Worm (Caenorhabditis elegans) whole organism, young adult: Measurements from ENCODE around the gene gpa-3.

Experiments
- B0019.2 ChIP-seq: fragments of 200-800 bp; sonication (Bioruptor generic); conservative IDR thresholded peaks from 2 replicates; pipeline ENCODE4 v1.3.6; 2022; ENCODE audit warnings: missing genetic modification reagents, missing genetic modification characterization, missing compliant biosample characterization
- C06A6.2 ChIP-seq: fragments of 200-800 bp; sonication (Bioruptor generic); conservative IDR thresholded peaks from 2 replicates; pipeline ENCODE4 v1.3.6; 2022; ENCODE audit warnings: missing genetic modification characterization, missing compliant biosample characterization
- C17E4.6 ChIP-seq: fragments of 200-800 bp; sonication (Bioruptor generic); IDR thresholded peaks from 2 replicates; pipeline ENCODE4 v1.3.6; 2022; ENCODE audit warnings: missing genetic modification reagents, missing genetic modification characterization, missing compliant biosample characterization
- D2030.7 ChIP-seq: fragments of 200-800 bp; sonication (Bioruptor generic); IDR thresholded peaks from 2 replicates; pipeline ENCODE4 v1.3.6; 2022; ENCODE audit warnings: missing genetic modification reagents, missing genetic modification characterization, missing compliant biosample characterization
- F37B4.10 ChIP-seq: fragments of 200-800 bp; sonication (Bioruptor generic); IDR thresholded peaks from 2 replicates; pipeline ENCODE4 v1.3.6; 2022; ENCODE audit warnings: missing genetic modification characterization, missing compliant biosample characterization
- F39B2.1 ChIP-seq: fragments of 200-800 bp; sonication (Bioruptor generic); IDR thresholded peaks from 2 replicates; pipeline ENCODE4 v1.3.6; 2022; ENCODE audit warnings: missing genetic modification reagents, missing genetic modification characterization, missing compliant biosample characterization
- K11D2.4 ChIP-seq: fragments of 200-800 bp; sonication (Bioruptor generic); IDR thresholded peaks from 2 replicates; pipeline ENCODE4 v1.3.6; 2022; ENCODE audit warnings: missing genetic modification reagents, missing genetic modification characterization, missing compliant biosample characterization
- Y53G8AR.9 ChIP-seq: fragments of 200-800 bp; sonication (Bioruptor generic); conservative IDR thresholded peaks from 2 replicates; pipeline ENCODE4 v1.3.6; 2022; ENCODE audit warnings: missing genetic modification reagents, missing genetic modification characterization, missing compliant biosample characterization
- Y56A3A.18 ChIP-seq: fragments of 200-800 bp; sonication (Bioruptor generic); IDR thresholded peaks from 2 replicates; pipeline ENCODE4 v1.3.6; 2022; ENCODE audit warnings: missing genetic modification reagents, missing genetic modification characterization, missing compliant biosample characterization
- Y67H2A.10 ChIP-seq: fragments of 200-800 bp; sonication (Bioruptor generic); conservative IDR thresholded peaks from 2 replicates; pipeline ENCODE4 v1.3.6; 2022; ENCODE audit warnings: missing genetic modification reagents, missing genetic modification characterization, missing compliant biosample characterization
- Y79H2A.3 ChIP-seq: fragments of 200-800 bp; sonication (Bioruptor generic); conservative IDR thresholded peaks from 2 replicates; pipeline ENCODE4 v1.3.6; 2022; ENCODE audit warnings: missing genetic modification reagents, missing genetic modification characterization, missing compliant biosample characterization
- Y95B8A.8 ChIP-seq: fragments of 200-800 bp; sonication (Bioruptor generic); IDR thresholded peaks from 2 replicates; pipeline ENCODE4 v1.3.6; 2022; ENCODE audit warnings: missing genetic modification reagents, missing genetic modification characterization, missing compliant biosample characterization
- aptf-2 ChIP-seq: fragments of 200-800 bp; sonication (Bioruptor generic); conservative IDR thresholded peaks from 2 replicates; pipeline ENCODE4 v1.3.6; 2022; ENCODE audit warnings: missing genetic modification reagents, missing genetic modification characterization, missing compliant biosample characterization
- aptf-3 ChIP-seq: fragments of 200-800 bp; sonication (Bioruptor generic); IDR thresholded peaks from 2 replicates; pipeline ENCODE4 v1.3.6; 2022; ENCODE audit warnings: missing genetic modification characterization, missing compliant biosample characterization
- attf-3 ChIP-seq: fragments of 200-800 bp; sonication (Bioruptor generic); conservative IDR thresholded peaks from 2 replicates; pipeline ENCODE4 v1.3.6; 2022; ENCODE audit warnings: missing genetic modification reagents, missing genetic modification characterization, missing compliant biosample characterization
- attf-6 ChIP-seq: fragments of 200-800 bp; sonication (Bioruptor generic); IDR thresholded peaks from 2 replicates; pipeline ENCODE4 v1.3.6; 2022; ENCODE audit warnings: missing genetic modification reagents, missing genetic modification characterization, missing compliant biosample characterization
- cebp-2 ChIP-seq: fragments of 200-800 bp; sonication (Bioruptor generic); IDR thresholded peaks from 2 replicates; pipeline ENCODE4 v1.3.6; 2022; ENCODE audit warnings: missing genetic modification characterization, missing compliant biosample characterization
- ceh-100 ChIP-seq: fragments of 200-800 bp; sonication (Bioruptor generic); IDR thresholded peaks from 2 replicates; pipeline ENCODE4 v1.3.6; 2022; ENCODE audit warnings: missing genetic modification reagents, missing genetic modification characterization, missing compliant biosample characterization
- ceh-40 ChIP-seq: fragments of 200-800 bp; sonication (Bioruptor generic); IDR thresholded peaks from 2 replicates; pipeline ENCODE4 v1.3.6; 2022; ENCODE audit warnings: missing genetic modification characterization, missing compliant biosample characterization
- ceh-58 ChIP-seq: fragments of 200-800 bp; sonication (Bioruptor generic); IDR thresholded peaks from 2 replicates; pipeline ENCODE4 v1.3.6; 2022; ENCODE audit warnings: missing genetic modification characterization, missing compliant biosample characterization
- ceh-91 ChIP-seq: fragments of 200-800 bp; sonication (Bioruptor generic); IDR thresholded peaks from 2 replicates; pipeline ENCODE4 v1.3.6; 2022; ENCODE audit warnings: missing genetic modification reagents, missing genetic modification characterization, missing compliant biosample characterization
- egl-18 ChIP-seq: fragments of 200-800 bp; sonication (Bioruptor generic); IDR thresholded peaks from 2 replicates; pipeline ENCODE4 v1.3.6; 2022; ENCODE audit warnings: missing genetic modification reagents, missing genetic modification characterization, missing compliant biosample characterization
- egl-44 ChIP-seq: fragments of 200-800 bp; sonication (Bioruptor generic); IDR thresholded peaks from 2 replicates; pipeline ENCODE4 v1.3.6; 2022; ENCODE audit warnings: missing genetic modification reagents, missing genetic modification characterization, missing compliant biosample characterization
- egrh-3 ChIP-seq: fragments of 200-800 bp; sonication (Bioruptor generic); IDR thresholded peaks from 2 replicates; pipeline ENCODE4 v1.3.6; 2022; ENCODE audit warnings: missing genetic modification reagents, missing genetic modification characterization, missing compliant biosample characterization
- ekl-4 ChIP-seq: fragments of 200-800 bp; sonication (Bioruptor generic); IDR thresholded peaks from 2 replicates; pipeline ENCODE4 v1.3.6; 2022; ENCODE audit warnings: missing genetic modification reagents, missing genetic modification characterization, missing compliant biosample characterization
- hmg-1.2 ChIP-seq: fragments of 200-800 bp; sonication (Bioruptor generic); IDR thresholded peaks from 2 replicates; pipeline ENCODE4 v1.3.6; 2022; ENCODE audit warnings: missing genetic modification reagents, missing genetic modification characterization, missing compliant biosample characterization
- hmg-20 ChIP-seq: fragments of 200-800 bp; sonication (Bioruptor generic); IDR thresholded peaks from 2 replicates; pipeline ENCODE4 v1.3.6; 2022; ENCODE audit warnings: missing genetic modification reagents, missing genetic modification characterization, missing compliant biosample characterization
- hsf-1 ChIP-seq: fragments of 200-800 bp; sonication (Bioruptor generic); IDR thresholded peaks from 2 replicates; pipeline ENCODE4 v1.3.6; 2022; ENCODE audit warnings: missing genetic modification reagents, missing genetic modification characterization, missing compliant biosample characterization
- lag-1 ChIP-seq: fragments of 200-800 bp; sonication (Bioruptor generic); IDR thresholded peaks from 2 replicates; pipeline ENCODE4 v1.3.6; 2022; ENCODE audit warnings: missing genetic modification reagents, missing genetic modification characterization, missing compliant biosample characterization
- let-526 ChIP-seq: fragments of 200-800 bp; sonication (Bioruptor generic); IDR thresholded peaks from 2 replicates; pipeline ENCODE4 v1.3.6; 2022; ENCODE audit warnings: missing genetic modification reagents, missing genetic modification characterization, missing compliant biosample characterization
- lin-26 ChIP-seq: fragments of 200-800 bp; sonication (Bioruptor generic); IDR thresholded peaks from 2 replicates; pipeline ENCODE4 v1.3.6; 2022; ENCODE audit warnings: missing genetic modification reagents, missing genetic modification characterization, missing compliant biosample characterization
- lin-40 ChIP-seq: sonication (generic microtip); optimal IDR thresholded peaks from 2 replicates; lab custom pipeline; 2016; ENCODE audit warnings: missing genetic modification characterization, mild to moderate bottlenecking, missing compliant biosample characterization, missing genotype, missing genetic modification reagents
- lir-1 ChIP-seq: fragments of 200-800 bp; sonication (Bioruptor generic); conservative IDR thresholded peaks from 2 replicates; pipeline ENCODE4 v1.3.6; 2022; ENCODE audit warnings: missing genetic modification reagents, missing genetic modification characterization, missing compliant biosample characterization
- lsl-1 ChIP-seq: fragments of 200-800 bp; sonication (Bioruptor generic); optimal IDR thresholded peaks from 2 replicates; lab custom pipeline; 2018; ENCODE audit warnings: mild to moderate bottlenecking, missing genetic modification characterization, moderate library complexity, missing compliant biosample characterization
- madf-3 ChIP-seq: fragments of 200-800 bp; sonication (Bioruptor generic); IDR thresholded peaks from 2 replicates; pipeline ENCODE4 v1.3.6; 2022; ENCODE audit warnings: missing genetic modification reagents, missing genetic modification characterization, missing compliant biosample characterization
- madf-6 ChIP-seq: fragments of 200-800 bp; sonication (Bioruptor generic); IDR thresholded peaks from 2 replicates; pipeline ENCODE4 v1.3.6; 2022; ENCODE audit warnings: missing genetic modification reagents, missing genetic modification characterization, missing compliant biosample characterization
- mcd-1 ChIP-seq: fragments of 200-800 bp; sonication (Bioruptor generic); IDR thresholded peaks from 2 replicates; pipeline ENCODE4 v1.3.6; 2022; ENCODE audit warnings: missing genetic modification reagents, missing genetic modification characterization, missing compliant biosample characterization
- mxl-1 ChIP-seq: sonication (generic microtip); optimal IDR thresholded peaks from 2 replicates; lab custom pipeline; 2016; ENCODE audit warnings: missing genetic modification characterization, missing compliant biosample characterization
- nfya-2 ChIP-seq: fragments of 200-800 bp; sonication (Bioruptor generic); IDR thresholded peaks from 2 replicates; pipeline ENCODE4 v1.3.6; 2022; ENCODE audit warnings: missing genetic modification reagents, missing genetic modification characterization, missing compliant biosample characterization
- pbrm-1 ChIP-seq: fragments of 200-800 bp; sonication (Bioruptor generic); IDR thresholded peaks from 2 replicates; pipeline ENCODE4 v1.3.6; 2022; ENCODE audit warnings: missing genetic modification reagents, missing genetic modification characterization, missing compliant biosample characterization
- rpc-1 ChIP-seq, 2 experiments: fragments of 150-350 bp in 1 of 2; sonication (generic microtip) in 1 of 2; optimal IDR thresholded peaks; 2 replicates each; lab custom pipeline; 2014 to 2018; ENCODE audit warnings: missing biosample characterization in 1 of 2, missing genetic modification characterization in 1 of 2, missing genetic modification reagents in 1 of 2, missing genotype in 1 of 2
- xnd-1 ChIP-seq: sonication (generic microtip); optimal IDR thresholded peaks from 2 replicates; lab custom pipeline; 2016; ENCODE audit warnings: missing genotype, missing genetic modification reagents, missing genetic modification characterization, missing compliant biosample characterization
- zim-3 ChIP-seq: sonication (generic microtip); optimal IDR thresholded peaks from 2 replicates; lab custom pipeline; 2017; ENCODE audit warnings: mild to moderate bottlenecking, missing genetic modification characterization, moderate library complexity, missing compliant biosample characterization
- ztf-25 ChIP-seq: fragments of 200-800 bp; sonication (Bioruptor generic); IDR thresholded peaks from 2 replicates; pipeline ENCODE4 v1.3.6; 2022; ENCODE audit warnings: missing genetic modification reagents, missing genetic modification characterization, missing compliant biosample characterization
- ztf-28 ChIP-seq: fragments of 200-800 bp; sonication (Bioruptor generic); IDR thresholded peaks from 2 replicates; pipeline ENCODE4 v1.3.6; 2022; ENCODE audit warnings: missing genetic modification reagents, missing genetic modification characterization, missing compliant biosample characterization

Gene gpa-3

DNA sequence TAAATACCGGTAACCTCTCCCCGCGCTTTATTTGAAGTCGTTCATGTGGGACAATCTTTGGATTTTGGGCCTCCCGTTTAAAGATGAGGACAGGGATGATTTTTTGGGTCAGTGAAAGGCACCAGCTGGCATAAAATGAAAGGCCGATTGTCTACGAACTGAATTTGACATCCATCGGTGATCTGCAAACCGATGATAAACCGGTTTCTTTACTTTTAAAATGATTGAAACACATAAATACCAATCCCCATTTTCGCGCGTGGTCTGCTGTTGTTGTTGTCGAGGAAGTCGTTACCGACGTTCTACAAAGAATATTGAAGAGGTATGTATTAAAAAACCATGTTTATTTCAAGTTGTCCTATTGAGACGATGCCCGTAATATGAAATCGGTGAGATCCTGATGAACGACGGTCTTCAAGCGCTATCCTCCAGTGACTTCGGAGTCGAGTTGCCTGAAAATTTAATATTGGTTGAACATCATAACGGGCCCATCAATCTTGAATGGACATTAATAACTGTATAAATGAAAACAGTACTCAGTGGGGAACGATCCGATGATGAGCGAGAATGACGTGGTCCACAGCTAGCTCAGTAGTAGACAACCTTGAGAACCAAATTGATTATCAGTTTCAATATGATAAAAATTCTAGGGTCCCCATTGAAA lies 16.5 kb downstream of the gpa-3 start (continued):
- peak; percentile 32 for TF ChIP-seq lsl-1 (GFP tag; lab: Kevin White, UChicago)
- peak; percentile 74; the same call in 1 of the 2 replicates for TF ChIP-seq cebp-2
- TF ChIP-seq egrh-3 (GFP tag; lab: Robert Waterston, UW): peak; percentile 31; the same call in 1 of the 2 replicates
- no peak for TF ChIP-seq xnd-1 (tag; lab: Kevin White, UChicago)
- no peak for TF ChIP-seq lag-1 (GFP tag; lab: Robert Waterston, UW)
- TF ChIP-seq zim-3 (tag; lab: Kevin White, UChicago): no peak
- TF ChIP-seq mxl-1 (tag; lab: Kevin White, UChicago): no peak
- TF ChIP-seq lin-40 (tag; lab: Kevin White, UChicago): no peak
- no peak for TF ChIP-seq rpc-1 (optimal IDR thresholded peaks at IDR 0.05; lab: Kevin White, UChicago)
- no peak for TF ChIP-seq rpc-1 (tag; optimal IDR thresholded peaks at IDR 0.05; lab: Kevin White, UChicago)
- peak; percentile 59 for TF ChIP-seq madf-6 (GFP tag; lab: Robert Waterston, UW)

DNA sequence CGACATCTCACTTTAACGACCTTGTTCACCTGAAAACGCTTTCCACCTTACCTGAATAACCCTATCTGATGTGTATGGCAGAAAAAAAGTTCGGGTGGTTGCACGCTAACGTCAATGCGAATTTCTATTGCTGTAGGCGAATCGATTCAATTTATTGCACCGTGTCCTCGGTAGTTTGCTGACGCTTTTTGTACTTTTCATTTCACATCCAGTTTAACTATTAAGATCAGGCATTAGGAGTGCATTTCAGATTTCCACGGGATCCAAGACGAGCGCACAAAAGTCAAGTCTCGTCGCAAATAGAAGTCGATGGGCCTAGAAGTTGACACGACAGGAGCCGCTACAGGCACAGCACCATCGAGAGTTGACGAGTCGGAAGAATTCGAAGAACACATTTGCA lies 17.3 kb downstream of the gpa-3 start:
- TF ChIP-seq C17E4.6 (peak; percentile 93), Y79H2A.3 (GFP tag; lab: Robert Waterston, UW) (peak; percentile 98), nfya-2 (peak; percentile 85; the same call in 1 of the 2 replicates), hmg-20 (GFP tag; lab: Robert Waterston, UW) (peak; percentile 79; the same call in 1 of the 2 replicates), aptf-2 (GFP tag; lab: Robert Waterston, UW) (0 out of 2 replicates have a peak, but pooled peaks have one; percentile 37), hsf-1 (peak; percentile 70), F39B2.1 (peak; percentile 88; the same call in 1 of the 2 replicates), F37B4.10 (GFP tag; lab: Robert Waterston, UW) (peak; percentile 94; the same call in 1 of the 2 replicates), ceh-40 (GFP tag; lab: Robert Waterston, UW) (0 out of 2 replicates have a peak, but pooled peaks have one; percentile 35), C06A6.2 (GFP tag; lab: Robert Waterston, UW) (peak; percentile 75), K11D2.4 (GFP tag; lab: Robert Waterston, UW) (peak; percentile 93), cebp-2 (peak; percentile 95), ceh-100 (GFP tag; lab: Robert Waterston, UW) (peak; percentile 59; the same call in 1 of the 2 replicates), pbrm-1 (GFP tag; lab: Robert Waterston, UW) (peak; percentile 87), Y56A3A.18 (GFP tag; lab: Robert Waterston, UW) (peak; percentile 96), madf-3 (GFP tag; lab: Robert Waterston, UW) (peak; percentile 90), attf-6 (GFP tag; lab: Robert Waterston, UW) (peak; percentile 75), let-526 (GFP tag; lab: Robert Waterston, UW) (peak; percentile 72; the same call in 1 of the 2 replicates), Y95B8A.8 (peak; percentile 93), Y53G8AR.9 (GFP tag; lab: Robert Waterston, UW) (peak; percentile 97), mcd-1 (GFP tag; lab: Robert Waterston, UW) (peak; percentile 58), attf-3 (GFP tag; lab: Robert Waterston, UW) (peak; percentile 42; the same call in 1 of the 2 replicates), Y67H2A.10 (GFP tag; lab: Robert Waterston, UW) (0 out of 2 replicates have a peak, but pooled peaks have one; percentile 23), egl-44 (GFP tag; lab: Robert Waterston, UW) (0 out of 2 replicates have a peak, but pooled peaks have one; percentile 41), ztf-25 (GFP tag; lab: Robert Waterston, UW) (0 out of 2 replicates have a peak, but pooled peaks have one; percentile 16), ceh-58 (GFP tag; lab: Robert Waterston, UW) (peak; percentile 65; the same call in 1 of the 2 replicates), lir-1 (GFP tag; lab: Robert Waterston, UW) (0 out of 2 replicates have a peak, but pooled peaks have one; percentile 24), egl-18 (GFP tag; lab: Robert Waterston, UW) (peak; percentile 70; the same call in 1 of the 2 replicates), lin-26 (peak; percentile 76; the same call in 1 of the 2 replicates), ekl-4 (peak; percentile 83), ztf-28 (GFP tag; lab: Robert Waterston, UW) (peak; percentile 78), D2030.7 (GFP tag; lab: Robert Waterston, UW) (peak; percentile 37), B0019.2 (GFP tag; lab: Robert Waterston, UW) (0 out of 2 replicates have a peak, but pooled peaks have one; percentile 17), hmg-1.2 (GFP tag; lab: Robert Waterston, UW) (peak; percentile 67; the same call in 1 of the 2 replicates), aptf-3 (GFP tag; lab: Robert Waterston, UW) (0 out of 2 replicates have a peak, but pooled peaks have one; percentile 58), ceh-91 (GFP tag; lab: Robert Waterston, UW) (peak; percentile 43; the same call in 1 of the 2 replicates)
